Fruit fly (Drosophila melanogaster) whole organism: Measurements from ENCODE around the gene mRpL20.

ENCODE experiments used
- pan ChIP-seq: fragments of >200 bp; optimal IDR thresholded peaks from 2 replicates; lab custom pipeline; 2017
- usp ChIP-seq: fragments of >200 bp; optimal IDR thresholded peaks from 2 replicates; lab custom pipeline; 2017; ENCODE audit warnings: missing biosample characterization, missing genetic modification characterization, mixed read lengths

DNA sequence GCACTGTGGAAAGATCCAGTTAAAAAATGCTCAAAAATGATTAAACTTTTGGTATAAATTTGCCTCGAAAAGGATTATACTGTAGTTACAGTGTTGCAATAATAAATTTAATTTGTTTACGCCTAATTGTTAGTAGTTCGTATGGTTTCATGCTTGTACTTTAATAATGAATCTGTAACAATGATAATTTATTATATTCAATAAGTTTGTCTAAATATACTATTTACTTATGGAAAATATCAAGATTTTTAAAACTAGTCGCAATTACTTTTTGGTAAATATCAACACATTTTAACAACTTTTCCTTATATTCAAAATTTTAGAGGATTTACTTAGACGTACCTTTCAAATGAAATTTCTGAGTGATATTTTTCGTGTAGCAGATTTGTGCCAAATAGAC, 22.8 kb downstream of the mRpL20 start, which contains the start of gene CG11262:
- TF ChIP-seq pan (no peak), usp (no peak)
